Worm (Caenorhabditis elegans): ENCODE results near the gene ZK813.7.

DNA sequence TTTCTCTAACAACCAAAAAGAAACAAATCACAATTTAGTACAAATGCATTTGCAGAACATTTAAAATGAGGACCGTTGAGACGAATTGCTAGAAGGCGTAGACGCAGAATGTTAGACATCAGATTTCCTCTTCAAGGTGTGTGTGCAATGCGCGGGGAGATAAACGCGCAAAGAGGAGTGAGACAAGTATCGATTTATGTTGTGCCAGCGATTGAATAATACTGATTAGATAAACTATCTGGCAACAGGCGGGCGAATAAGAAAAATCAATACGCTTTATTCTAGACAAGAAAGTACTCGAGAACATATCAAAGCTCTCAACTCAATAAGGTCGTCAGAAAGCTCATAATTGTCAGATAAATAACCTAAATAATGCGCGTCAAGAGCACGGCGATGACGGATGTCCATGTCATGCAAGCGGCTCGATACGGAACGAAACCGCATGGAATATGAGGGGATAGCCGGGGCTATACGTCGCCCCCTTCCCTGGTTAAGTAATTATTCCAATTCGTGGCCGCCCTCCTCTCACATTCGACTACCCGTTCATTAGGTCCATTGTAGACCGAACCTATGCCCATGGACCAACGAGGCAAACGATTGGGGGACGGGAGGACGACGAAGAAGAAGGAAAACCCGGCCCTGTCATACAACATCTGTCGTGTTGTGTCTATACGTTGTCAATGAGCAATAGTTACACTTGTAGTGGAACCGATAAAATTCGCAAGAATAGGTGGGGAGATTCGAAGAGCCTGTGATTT lies 22.6 kb downstream of the ZK813.7 start:
- TF ChIP-seq unc-39 (tag; optimal IDR thresholded peaks at IDR 0.05) (no peak), nhr-76 (tag; optimal IDR thresholded peaks at IDR 0.05) (no peak), nhr-12 (tag; optimal IDR thresholded peaks at IDR 0.05) (no peak)
